Worm (Caenorhabditis elegans) whole organism, late embryonic: Measurements from ENCODE around the gene R160.13.

Experiments
- C08G9.2 ChIP-seq: sonication (generic microtip); optimal IDR thresholded peaks from 2 replicates; lab custom pipeline; 2016; ENCODE audit warnings: mild to moderate bottlenecking, missing genetic modification characterization, moderate library complexity, missing compliant biosample characterization
- ceh-22 ChIP-seq: sonication (generic microtip); optimal IDR thresholded peaks from 2 replicates; lab custom pipeline; 2017; ENCODE audit warnings: missing biosample characterization, missing genetic modification characterization
- dmd-4 ChIP-seq: sonication (generic microtip); optimal IDR thresholded peaks from 2 replicates; lab custom pipeline; 2016; ENCODE audit warnings: borderline replicate concordance, missing genetic modification characterization, missing compliant biosample characterization
- hlh-30 ChIP-seq: sonication (generic microtip); optimal IDR thresholded peaks from 2 replicates; lab custom pipeline; 2017; ENCODE audit warnings: antibody characterized with exemption, missing genetic modification characterization, missing compliant biosample characterization; ENCODE audit not compliant: insufficient read depth
- nhr-11 ChIP-seq: fragments of 150-350 bp; optimal IDR thresholded peaks from 2 replicates; lab custom pipeline; 2014; ENCODE audit warnings: missing biosample characterization, missing genetic modification characterization
- pha-4 ChIP-seq: fragments of 150-350 bp; optimal IDR thresholded peaks from 2 replicates; lab custom pipeline; 2018; ENCODE audit warnings: missing biosample characterization, missing genetic modification reagents, missing genetic modification characterization
- pqm-1 ChIP-seq: sonication (generic microtip); optimal IDR thresholded peaks from 2 replicates; lab custom pipeline; 2016; ENCODE audit warnings: missing genetic modification characterization, missing compliant biosample characterization
- rnt-1 ChIP-seq: sonication (generic microtip); optimal IDR thresholded peaks from 2 replicates; lab custom pipeline; 2016; ENCODE audit warnings: missing genetic modification characterization, missing compliant biosample characterization
- sdc-2 ChIP-seq: sonication (generic microtip); optimal IDR thresholded peaks from 2 replicates; lab custom pipeline; 2016; ENCODE audit warnings: missing genotype, missing genetic modification characterization, missing compliant biosample characterization
- unc-3 ChIP-seq, 2 experiments: fragments of 200-800 bp in 1 of 2; sonication (Bioruptor generic) in 1 of 2; sonication (generic microtip) in 1 of 2; conservative IDR thresholded peaks in 1 of 2; optimal IDR thresholded peaks in 1 of 2; 2 replicates each; pipeline versions ENCODE4 v1.3.6 to Lab custom; 2016 to 2022; ENCODE audit warnings: missing compliant biosample characterization in 2 of 2, missing genetic modification characterization in 2 of 2, missing genetic modification reagents in 1 of 2
- unc-55 ChIP-seq: sonication (generic microtip); optimal IDR thresholded peaks from 2 replicates; lab custom pipeline; 2017; ENCODE audit warnings: missing biosample characterization, missing genetic modification reagents, missing genetic modification characterization
- unc-86 ChIP-seq: sonication (generic microtip); optimal IDR thresholded peaks from 2 replicates; lab custom pipeline; 2016; ENCODE audit warnings: missing genetic modification characterization, missing compliant biosample characterization

DNA sequence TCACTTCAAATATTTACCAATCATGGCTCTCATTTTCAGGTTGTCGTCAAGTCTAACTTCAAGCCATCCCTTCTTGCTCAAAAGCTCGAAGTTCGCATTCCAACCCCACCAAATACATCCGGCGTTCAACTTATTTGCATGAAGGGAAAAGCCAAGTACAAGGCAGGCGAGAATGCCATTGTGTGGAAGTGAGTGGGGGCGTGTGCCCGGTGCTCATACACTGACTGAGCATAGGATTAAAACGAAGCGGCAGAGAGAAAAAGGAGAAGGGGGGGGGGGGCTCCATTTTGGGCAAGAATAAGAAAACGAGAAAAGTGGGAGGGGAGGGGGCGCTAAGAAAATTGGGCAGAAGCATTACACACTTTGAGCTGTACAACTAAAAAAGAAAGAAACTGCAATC, 20.4 kb upstream of the R160.13 start:
- no peak for TF ChIP-seq unc-86 (tag; lab: Kevin White, UChicago)
- no peak for TF ChIP-seq C08G9.2 (tag; lab: Kevin White, UChicago)
- TF ChIP-seq unc-3 (GFP tag; conservative IDR thresholded peaks at IDR 0.05; lab: Robert Waterston, UW) = no peak
- TF ChIP-seq unc-3 (tag; optimal IDR thresholded peaks at IDR 0.05; lab: Kevin White, UChicago) = no peak
- no peak for TF ChIP-seq rnt-1 (tag; lab: Kevin White, UChicago)
- no peak for TF ChIP-seq pqm-1 (tag; lab: Kevin White, UChicago)
- no peak for TF ChIP-seq nhr-11 (tag; lab: Kevin White, UChicago)
- no peak for TF ChIP-seq dmd-4 (tag; lab: Kevin White, UChicago)
- no peak for TF ChIP-seq ceh-22
- TF ChIP-seq unc-55 (GFP tag; lab: Kevin White, UChicago) = no peak
- no peak for TF ChIP-seq hlh-30 (tag; lab: Kevin White, UChicago)
- TF ChIP-seq sdc-2 = no peak
- no peak for TF ChIP-seq pha-4
